Worm (Caenorhabditis elegans): ENCODE results near the gene ZC239.17.

- TF ChIP-seq jun-1 (tag; optimal IDR thresholded peaks at IDR 0.05) (no peak), lsy-2 (tag; optimal IDR thresholded peaks at IDR 0.05) (no peak), nhr-12 (tag; optimal IDR thresholded peaks at IDR 0.05) (no peak), zag-1 (tag; optimal IDR thresholded peaks at IDR 0.05) (no peak), lir-3 (tag; optimal IDR thresholded peaks at IDR 0.05; ENCODE audit: poor library complexity) (no peak), lin-39 (tag; optimal IDR thresholded peaks at IDR 0.05) (no peak), blmp-1 (tag; optimal IDR thresholded peaks at IDR 0.05) (no peak), alr-1 (tag; optimal IDR thresholded peaks at IDR 0.05; ENCODE audit: borderline replicate concordance) (no peak), nhr-28 (tag; optimal IDR thresholded peaks at IDR 0.05) (no peak), nhr-237 (tag; optimal IDR thresholded peaks at IDR 0.05) (no peak), ces-1 (GFP tag; optimal IDR thresholded peaks at IDR 0.05) (no peak)
Measured at ce11 chrII:3251782-3252181, 26.1 kb upstream of the ZC239.17 start.
